Fruit fly (Drosophila melanogaster): ENCODE results near the gene CG4287.

CG4287 gene

DNA sequence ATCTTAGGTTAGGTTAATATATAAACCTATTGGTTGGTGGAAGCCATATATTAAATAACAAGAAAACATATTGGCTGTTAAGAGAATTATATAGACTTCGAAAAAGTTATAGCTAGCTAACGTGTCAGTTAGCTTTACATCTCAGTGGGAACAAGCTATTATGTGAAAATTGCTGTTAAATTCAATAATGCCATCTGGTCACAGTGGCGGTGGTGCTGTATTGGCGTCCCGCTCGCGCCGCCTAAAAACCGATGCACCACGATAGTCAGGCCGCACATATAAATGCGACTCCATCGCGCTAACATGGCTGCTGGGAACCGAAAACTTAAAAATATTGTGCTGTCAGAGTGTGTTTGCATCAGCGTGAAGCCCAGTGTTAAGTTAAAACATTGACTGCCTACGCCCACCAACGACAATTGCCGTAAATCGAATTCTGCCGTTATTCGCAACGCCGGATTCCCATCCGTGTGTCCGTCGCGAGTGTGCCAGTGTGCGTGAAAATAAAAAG lies 9.4 kb upstream of the CG4287 start, which contains the start of gene Hel89B (continued):
- TF ChIP-seq CG18476 (GFP tag; optimal IDR thresholded peaks at IDR 0.05) (peak; percentile 56), CG8765 (GFP tag; IDR thresholded peaks at IDR 0.05) (no peak), CG2129 (GFP tag; IDR thresholded peaks at IDR 0.05; ENCODE audit: partially characterized antibody) (no peak), CG10209 (GFP tag; optimal IDR thresholded peaks at IDR 0.05) (peak; percentile 40), CG11247 (GFP tag; IDR thresholded peaks at IDR 0.05) (no peak), ara (GFP tag; IDR thresholded peaks at IDR 0.05) (no peak), CG17829 (tag; optimal IDR thresholded peaks at IDR 0.05) (peak; percentile 68), CG1529 (GFP tag; optimal IDR thresholded peaks at IDR 0.05) (no peak), Dad (GFP tag; optimal IDR thresholded peaks at IDR 0.05) (peak; percentile 33), Drgx (GFP tag; IDR thresholded peaks at IDR 0.05) (no peak), Adf1 (GFP tag; IDR thresholded peaks at IDR 0.05) (no peak), Oaz (GFP tag; IDR thresholded peaks at IDR 0.05) (no peak), prd (optimal IDR thresholded peaks at IDR 0.05) (no peak), prd (GFP tag; IDR thresholded peaks at IDR 0.05) (no peak), CG7556 (GFP tag; optimal IDR thresholded peaks at IDR 0.05) (no peak), esg (GFP tag; conservative IDR thresholded peaks at IDR 0.05) (no peak), ash1 (GFP tag; optimal IDR thresholded peaks at IDR 0.05) (no peak), CG6175 (GFP tag; IDR thresholded peaks at IDR 0.05) (no peak), CG12236 (GFP tag; optimal IDR thresholded peaks at IDR 0.05) (no peak), sens (GFP tag) (peak; percentile 95), Six4 (GFP tag; optimal IDR thresholded peaks at IDR 0.05) (peak; percentile 13), CG10462 (GFP tag; optimal IDR thresholded peaks at IDR 0.05) (peak; percentile 33), CG3065 (GFP tag; optimal IDR thresholded peaks at IDR 0.05) (no peak), sqz (GFP tag; optimal IDR thresholded peaks at IDR 0.05) (no peak), CG31388 (GFP tag; optimal IDR thresholded peaks at IDR 0.05) (peak; percentile 24), shn (GFP tag; optimal IDR thresholded peaks at IDR 0.05) (peak; percentile 59), Atf-2 (GFP tag; optimal IDR thresholded peaks at IDR 0.05) (no peak), luna (GFP tag; optimal IDR thresholded peaks at IDR 0.05) (no peak), HLH4C (GFP tag; IDR thresholded peaks at IDR 0.05; ENCODE audit: partially characterized antibody) (no peak), az2 (GFP tag; optimal IDR thresholded peaks at IDR 0.05) (peak; percentile 71), CG34376 (GFP tag; optimal IDR thresholded peaks at IDR 0.05) (no peak), oc (tag; optimal IDR thresholded peaks at IDR 0.05) (peak; percentile 5), vnd (GFP tag; IDR thresholded peaks at IDR 0.05; ENCODE audit: partially characterized antibody) (no peak), croc (GFP tag; conservative IDR thresholded peaks at IDR 0.05) (peak; percentile 33; the same call in 2 of the 3 replicates), CG10431 (GFP tag; optimal IDR thresholded peaks at IDR 0.05) (no peak), CkIIα-i1 (GFP tag; IDR thresholded peaks at IDR 0.05) (no peak), crp (GFP tag; optimal IDR thresholded peaks at IDR 0.05) (peak in 1 of 2 experiments; percentile 35), MBD-R2 (GFP tag; IDR thresholded peaks at IDR 0.05) (no peak), CG4707 (GFP tag; optimal IDR thresholded peaks at IDR 0.05) (no peak), Side (GFP tag; optimal IDR thresholded peaks at IDR 0.05) (no peak), Dip3 (GFP tag; optimal IDR thresholded peaks at IDR 0.05) (peak; percentile 62), Elba2 (GFP tag; optimal IDR thresholded peaks at IDR 0.05) (peak; percentile 47), vvl (GFP tag; IDR thresholded peaks at IDR 0.05) (no peak), CG15011 (GFP tag; optimal IDR thresholded peaks at IDR 0.05) (no peak), CG9215 (GFP tag; IDR thresholded peaks at IDR 0.05) (no peak), inv (GFP tag; IDR thresholded peaks at IDR 0.05; ENCODE audit: partially characterized antibody) (no peak), dysf (GFP tag; IDR thresholded peaks at IDR 0.05) (no peak), repo (GFP tag; optimal IDR thresholded peaks at IDR 0.05) (no peak), CG43689 (GFP tag; IDR thresholded peaks at IDR 0.05) (no peak), CG6854 (GFP tag; optimal IDR thresholded peaks at IDR 0.05) (no peak), lilli (GFP tag; optimal IDR thresholded peaks at IDR 0.05) (peak; percentile 81), CG11723 (GFP tag; optimal IDR thresholded peaks at IDR 0.05) (peak; percentile 17)
